Fruit fly (Drosophila melanogaster) whole organism, prepupa: ENCODE data around the gene CG17118.
A peak's percentile ranks its signal among the peaks of the same experiment; 100 is the strongest.

Experiments used
- Blimp-1 ChIP-seq: fragments of 200-800 bp; sonication (Bioruptor generic); optimal IDR thresholded peaks from 3 replicates; lab custom pipeline; 2017; ENCODE audit warnings: missing biosample characterization, missing genetic modification characterization, mild to moderate bottlenecking, moderate library complexity, missing genetic modification reagents
- CG10631 ChIP-seq: fragments of 200-800 bp; sonication (Bioruptor generic); optimal IDR thresholded peaks from 2 replicates; lab custom pipeline; 2016; ENCODE audit warnings: missing biosample characterization, missing genetic modification characterization
- CG10669 ChIP-seq: fragments of 200-800 bp; sonication (Bioruptor generic); optimal IDR thresholded peaks from 3 replicates; lab custom pipeline; 2018; ENCODE audit warnings: missing biosample characterization, mild to moderate bottlenecking, missing genetic modification characterization, moderate library complexity
- CG11294 ChIP-seq: fragments of 200-800 bp; sonication (Bioruptor generic); IDR thresholded peaks from 2 replicates; pipeline ENCODE4 v1.3.6; 2022; ENCODE audit warnings: missing biosample characterization, missing genetic modification characterization
- CG11762 ChIP-seq: fragments of 200-800 bp; sonication (Bioruptor generic); optimal IDR thresholded peaks from 3 replicates; lab custom pipeline; 2016; ENCODE audit warnings: missing biosample characterization, missing genetic modification characterization; ENCODE audit not compliant: insufficient read depth
- CG11902 ChIP-seq: fragments of 200-800 bp; sonication (Bioruptor generic); optimal IDR thresholded peaks from 3 replicates; lab custom pipeline; 2016; ENCODE audit warnings: missing biosample characterization, missing genetic modification characterization
- CG15336 ChIP-seq: fragments of 200-800 bp; sonication (Bioruptor generic); IDR thresholded peaks from 2 replicates; pipeline ENCODE4 v1.3.6; 2022; ENCODE audit warnings: missing biosample characterization, missing genetic modification characterization
- CG1621 ChIP-seq: fragments of 200-800 bp; sonication (Bioruptor generic); optimal IDR thresholded peaks from 3 replicates; lab custom pipeline; 2018; ENCODE audit warnings: missing biosample characterization, mild to moderate bottlenecking, missing genetic modification characterization
- CG3032 ChIP-seq: fragments of 200-800 bp; optimal IDR thresholded peaks from 2 replicates; lab custom pipeline; 2019; ENCODE audit warnings: missing biosample characterization, mild to moderate bottlenecking, missing genetic modification characterization, moderate library complexity
- CG31627 ChIP-seq: fragments of 200-800 bp; sonication (Bioruptor generic); optimal IDR thresholded peaks from 3 replicates; lab custom pipeline; 2016; ENCODE audit warnings: missing biosample characterization, missing genetic modification characterization
- CG32006 ChIP-seq: fragments of 200-800 bp; sonication (Bioruptor generic); optimal IDR thresholded peaks from 3 replicates; lab custom pipeline; 2017; ENCODE audit warnings: missing biosample characterization, mild to moderate bottlenecking, missing genetic modification characterization
- CG3919 ChIP-seq: fragments of 200-800 bp; sonication (Bioruptor generic); optimal IDR thresholded peaks from 3 replicates; lab custom pipeline; 2016; ENCODE audit warnings: missing biosample characterization, missing genetic modification characterization
- CG6163 ChIP-seq: fragments of 200-800 bp; sonication (Bioruptor generic); IDR thresholded peaks from 3 replicates; pipeline ENCODE4 v1.3.6; 2022; ENCODE audit warnings: missing biosample characterization, missing genetic modification characterization
- CG6792 ChIP-seq: fragments of 200-800 bp; sonication (Bioruptor generic); optimal IDR thresholded peaks from 3 replicates; lab custom pipeline; 2016; ENCODE audit warnings: missing biosample characterization, missing genetic modification characterization
- CG6808 ChIP-seq: fragments of 200-800 bp; sonication (Bioruptor generic); optimal IDR thresholded peaks from 3 replicates; lab custom pipeline; 2017; ENCODE audit warnings: missing biosample characterization, missing genetic modification characterization, mild to moderate bottlenecking, moderate library complexity, missing genetic modification reagents
- CG6854 ChIP-seq: fragments of 200-800 bp; sonication (Bioruptor generic); optimal IDR thresholded peaks from 2 replicates; lab custom pipeline; 2017; ENCODE audit warnings: missing biosample characterization, mild to moderate bottlenecking, missing genetic modification characterization
- CG8319 ChIP-seq: fragments of 200-800 bp; sonication (Bioruptor generic); optimal IDR thresholded peaks from 3 replicates; lab custom pipeline; 2016; ENCODE audit warnings: missing biosample characterization, missing genetic modification characterization
- CG8632 ChIP-seq: fragments of 200-800 bp; sonication (Bioruptor generic); optimal IDR thresholded peaks from 3 replicates; lab custom pipeline; 2016; ENCODE audit warnings: missing biosample characterization, missing genetic modification characterization
- CG9139 ChIP-seq: fragments of 200-800 bp; sonication (Bioruptor generic); optimal IDR thresholded peaks from 3 replicates; lab custom pipeline; 2017; ENCODE audit warnings: missing biosample characterization, mild to moderate bottlenecking, missing genetic modification characterization
- Eip75B ChIP-seq: fragments of 200-800 bp; sonication (Bioruptor generic); optimal IDR thresholded peaks from 3 replicates; lab custom pipeline; 2016; ENCODE audit warnings: missing biosample characterization, missing genetic modification characterization
- Eip78C ChIP-seq: fragments of 200-800 bp; sonication (Bioruptor generic); peaks from one replicate; lab custom pipeline; 2016; ENCODE audit warnings: missing biosample characterization, missing genetic modification characterization
- Eip93F ChIP-seq: fragments of 200-800 bp; sonication (Bioruptor generic); optimal IDR thresholded peaks from 2 replicates; lab custom pipeline; 2016; ENCODE audit warnings: missing biosample characterization, mild to moderate bottlenecking, missing genetic modification characterization
- Ets21C ChIP-seq: fragments of 200-800 bp; sonication (Bioruptor generic); optimal IDR thresholded peaks from 3 replicates; lab custom pipeline; 2016; ENCODE audit warnings: missing biosample characterization, missing genetic modification characterization
- Ets96B ChIP-seq: fragments of 200-800 bp; optimal IDR thresholded peaks from 2 replicates; lab custom pipeline; 2019; ENCODE audit warnings: missing biosample characterization, mild to moderate bottlenecking, missing genetic modification characterization, moderate library complexity
- Gug ChIP-seq: fragments of 200-800 bp; sonication (Bioruptor generic); IDR thresholded peaks from 2 replicates; pipeline ENCODE4 v1.3.6; 2022; ENCODE audit warnings: missing biosample characterization, missing genetic modification characterization
- Hr39 ChIP-seq: fragments of 200-800 bp; sonication (Bioruptor generic); optimal IDR thresholded peaks from 2 replicates; lab custom pipeline; 2016; ENCODE audit warnings: missing biosample characterization, missing genetic modification characterization
- Met ChIP-seq: fragments of 200-800 bp; sonication (Bioruptor generic); optimal IDR thresholded peaks from 3 replicates; lab custom pipeline; 2016; ENCODE audit warnings: missing biosample characterization, missing genetic modification characterization
- OdsH ChIP-seq: fragments of 200-800 bp; sonication (Bioruptor generic); optimal IDR thresholded peaks from 3 replicates; lab custom pipeline; 2016; ENCODE audit warnings: missing biosample characterization, missing genetic modification characterization
- Smox ChIP-seq: fragments of 200-800 bp; sonication (Bioruptor generic); optimal IDR thresholded peaks from 3 replicates; lab custom pipeline; 2016; ENCODE audit warnings: missing biosample characterization, missing genetic modification characterization
- Sox102F ChIP-seq: fragments of 200-800 bp; sonication (Bioruptor generic); optimal IDR thresholded peaks from 2 replicates; lab custom pipeline; 2016; ENCODE audit warnings: missing biosample characterization, mild to moderate bottlenecking, missing genetic modification characterization
- Sox14 ChIP-seq: fragments of 200-800 bp; sonication (Bioruptor generic); optimal IDR thresholded peaks from 3 replicates; lab custom pipeline; 2016; ENCODE audit warnings: missing biosample characterization, missing genetic modification characterization
- Sox15 ChIP-seq: fragments of 200-800 bp; sonication (Bioruptor generic); optimal IDR thresholded peaks from 3 replicates; lab custom pipeline; 2016; ENCODE audit warnings: missing biosample characterization, missing genetic modification characterization
- cyc ChIP-seq: fragments of 200-800 bp; sonication (Bioruptor generic); optimal IDR thresholded peaks from 3 replicates; lab custom pipeline; 2016; ENCODE audit warnings: missing biosample characterization, missing genetic modification characterization
- dac ChIP-seq: fragments of 200-800 bp; sonication (Bioruptor generic); optimal IDR thresholded peaks from 2 replicates; lab custom pipeline; 2017; ENCODE audit warnings: missing biosample characterization, mild to moderate bottlenecking, missing genetic modification characterization
- dsx ChIP-seq: fragments of 200-800 bp; optimal IDR thresholded peaks from 3 replicates; lab custom pipeline; 2019; ENCODE audit warnings: missing biosample characterization, mild to moderate bottlenecking, missing genetic modification characterization, moderate library complexity; ENCODE audit not compliant: poor library complexity, severe bottlenecking
- eg ChIP-seq: fragments of 200-800 bp; sonication (Bioruptor generic); IDR thresholded peaks from 3 replicates; pipeline ENCODE4 v1.3.6; 2022; ENCODE audit warnings: missing biosample characterization, missing genetic modification characterization
- esn ChIP-seq: fragments of 200-800 bp; sonication (Bioruptor generic); optimal IDR thresholded peaks from 2 replicates; lab custom pipeline; 2016; ENCODE audit warnings: missing biosample characterization, mild to moderate bottlenecking, missing genetic modification characterization, moderate library complexity
- fd59A ChIP-seq: fragments of 200-800 bp; sonication (Bioruptor generic); optimal IDR thresholded peaks from 2 replicates; lab custom pipeline; 2017; ENCODE audit warnings: missing biosample characterization, mild to moderate bottlenecking, missing genetic modification characterization, missing genetic modification reagents
- fd85E ChIP-seq: fragments of 200-800 bp; sonication (Bioruptor generic); optimal IDR thresholded peaks from 3 replicates; lab custom pipeline; 2016; ENCODE audit warnings: missing biosample characterization, missing genetic modification characterization
- fkh ChIP-seq: fragments of 200-800 bp; sonication (Bioruptor generic); optimal IDR thresholded peaks from 3 replicates; lab custom pipeline; 2017; ENCODE audit warnings: missing biosample characterization, mild to moderate bottlenecking, missing genetic modification characterization, moderate library complexity
- lz ChIP-seq: fragments of 200-800 bp; sonication (Bioruptor generic); optimal IDR thresholded peaks from 3 replicates; lab custom pipeline; 2016; ENCODE audit warnings: missing biosample characterization, missing genetic modification characterization
- net ChIP-seq: fragments of 200-800 bp; sonication (Bioruptor generic); optimal IDR thresholded peaks from 3 replicates; lab custom pipeline; 2016; ENCODE audit warnings: missing biosample characterization, missing genetic modification characterization
- salr ChIP-seq, 2 experiments: fragments of 200-800 bp; sonication (Bioruptor generic); optimal IDR thresholded peaks; 3 replicates each; lab custom pipeline; 2016 to 2018; ENCODE audit warnings: missing biosample characterization in 2 of 2, missing genetic modification characterization in 2 of 2, mild to moderate bottlenecking in 1 of 2
- ss ChIP-seq, 2 experiments: fragments of 200-800 bp; sonication (Bioruptor generic); optimal IDR thresholded peaks; 2 replicates in 1 of 2; 3 replicates in 1 of 2; lab custom pipeline; 2017 to 2018; ENCODE audit warnings: mild to moderate bottlenecking in 2 of 2, missing biosample characterization in 2 of 2, missing genetic modification characterization in 2 of 2, moderate library complexity in 1 of 2
- topi ChIP-seq: fragments of 200-800 bp; sonication (Bioruptor generic); optimal IDR thresholded peaks from 3 replicates; lab custom pipeline; 2016; ENCODE audit warnings: missing biosample characterization, missing genetic modification characterization
- vri ChIP-seq: fragments of 200-800 bp; sonication (Bioruptor generic); optimal IDR thresholded peaks from 3 replicates; lab custom pipeline; 2016; ENCODE audit warnings: missing biosample characterization, mild to moderate bottlenecking, missing genetic modification characterization

CG17118 gene

DNA sequence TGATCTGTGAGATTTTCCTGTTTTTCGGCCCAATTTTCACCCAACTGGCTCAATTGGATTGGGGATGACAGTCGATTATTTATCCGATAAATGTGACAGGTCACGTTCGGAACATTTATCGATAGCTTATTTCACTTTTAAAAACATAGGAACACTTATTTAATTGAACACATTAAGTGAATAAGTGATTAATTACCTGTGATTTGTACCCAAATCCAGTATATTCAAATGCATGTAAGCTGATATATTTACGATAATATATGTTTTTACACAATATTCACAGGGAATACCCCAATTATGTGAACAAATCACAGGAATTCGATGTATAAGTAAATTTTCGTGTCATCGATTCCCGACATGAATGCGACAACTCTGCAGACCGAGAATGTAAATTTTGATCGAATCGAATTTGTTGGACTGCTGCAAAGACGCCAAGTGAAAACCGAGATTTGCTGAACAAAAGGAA lies 2.3 kb downstream of the CG17118 start, which contains the start of the genes EMC3 and Dpy-30L1 (continued):
- TF ChIP-seq CG8632 (GFP tag; lab: Kevin White, UChicago) (no peak), Hr39 (GFP tag; lab: Kevin White, UChicago) (peak; percentile 51), CG11902 (GFP tag; lab: Kevin White, UChicago) (no peak), Smox (GFP tag; lab: Kevin White, UChicago) (peak; percentile 35), topi (peak; percentile 50), CG1621 (tag; lab: Kevin White, UChicago) (no peak), CG32006 (GFP tag; lab: Kevin White, UChicago) (no peak), dsx (GFP tag; lab: Kevin White, UChicago) (no peak), fd59A (no peak), Eip78C (GFP tag; lab: Kevin White, UChicago) (peak; percentile 81), Sox102F (GFP tag; lab: Kevin White, UChicago) (no peak), CG11294 (GFP tag; lab: Robert Waterston, UW) (no peak), CG3919 (GFP tag; lab: Kevin White, UChicago) (no peak), fkh (no peak), vri (GFP tag; lab: Kevin White, UChicago) (no peak), CG6808 (GFP tag; lab: Kevin White, UChicago) (no peak), fd85E (no peak), CG10631 (GFP tag; lab: Kevin White, UChicago) (no peak), OdsH (GFP tag; lab: Kevin White, UChicago) (no peak), net (GFP tag; lab: Kevin White, UChicago) (no peak), esn (GFP tag; lab: Kevin White, UChicago) (peak; percentile 66), CG9139 (GFP tag; lab: Kevin White, UChicago) (no peak), Eip93F (no peak), salr (GFP tag; optimal IDR thresholded peaks at IDR 0.05; lab: Kevin White, UChicago) (no peak), ss (GFP tag; optimal IDR thresholded peaks at IDR 0.05; lab: Kevin White, UChicago) (no peak), Ets21C (GFP tag; lab: Kevin White, UChicago) (peak; percentile 46), CG8319 (GFP tag; lab: Kevin White, UChicago) (no peak), Sox14 (GFP tag; lab: Kevin White, UChicago) (peak; percentile 35), CG10669 (GFP tag; lab: Kevin White, UChicago) (no peak), Eip75B (GFP tag; lab: Kevin White, UChicago) (peak; percentile 47)

DNA sequence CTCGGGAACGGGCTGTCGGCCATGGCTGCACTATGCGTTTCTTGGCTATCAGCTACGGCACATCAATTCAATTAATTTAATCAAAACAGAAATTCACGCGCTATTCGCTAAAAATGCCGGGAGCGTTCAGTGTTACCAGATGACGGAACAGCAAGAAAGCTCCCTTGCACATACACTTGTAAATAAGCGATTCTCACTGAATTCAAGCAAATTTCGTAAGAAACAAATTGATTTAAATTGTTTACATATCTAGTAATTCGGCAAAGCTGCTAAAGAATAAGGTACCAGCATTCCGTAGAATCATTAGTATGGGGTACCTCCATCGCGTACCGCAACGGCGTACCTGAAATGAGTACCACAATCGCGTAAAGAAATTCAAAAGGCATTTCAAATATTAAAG lies 5.9 kb downstream of the CG17118 start, which contains the start of gene Nup107:
Gene Nup107 (minus strand): TSS at position 149 of the 400 bp plus-strand sequence.
- no peak for TF ChIP-seq Eip75B (GFP tag; lab: Kevin White, UChicago)
- TF ChIP-seq Gug (GFP tag; lab: Robert Waterston, UW) = no peak
- no peak for TF ChIP-seq Eip93F
- TF ChIP-seq dsx (GFP tag; lab: Kevin White, UChicago) = no peak
- no peak for TF ChIP-seq CG9139 (GFP tag; lab: Kevin White, UChicago)
- TF ChIP-seq Hr39 (GFP tag; lab: Kevin White, UChicago) = no peak
- no peak for TF ChIP-seq Sox102F (GFP tag; lab: Kevin White, UChicago)
- no peak for TF ChIP-seq Smox (GFP tag; lab: Kevin White, UChicago)
- no peak for TF ChIP-seq dac (GFP tag; lab: Kevin White, UChicago)
- no peak for TF ChIP-seq Ets96B (tag; lab: Kevin White, UChicago)
- no peak for TF ChIP-seq CG15336 (GFP tag; lab: Robert Waterston, UW)
- no peak for TF ChIP-seq CG11762 (GFP tag; lab: Kevin White, UChicago)
- no peak for TF ChIP-seq CG11902 (GFP tag; lab: Kevin White, UChicago)
- TF ChIP-seq net (GFP tag; lab: Kevin White, UChicago) = no peak
- no peak for TF ChIP-seq CG11294 (GFP tag; lab: Robert Waterston, UW)
- peak; percentile 52 for TF ChIP-seq Eip78C (GFP tag; lab: Kevin White, UChicago)
- TF ChIP-seq CG6792 (GFP tag; lab: Kevin White, UChicago) = no peak
- peak; percentile 10 for TF ChIP-seq cyc (GFP tag; lab: Kevin White, UChicago)
- TF ChIP-seq esn (GFP tag; lab: Kevin White, UChicago) = no peak
- TF ChIP-seq CG8632 (GFP tag; lab: Kevin White, UChicago) = no peak
- TF ChIP-seq CG31627 = peak; percentile 1
- TF ChIP-seq CG1621 (tag; lab: Kevin White, UChicago) = no peak
- TF ChIP-seq CG10669 (GFP tag; lab: Kevin White, UChicago) = no peak
- TF ChIP-seq eg (GFP tag; lab: Robert Waterston, UW) = no peak
- no peak for TF ChIP-seq vri (GFP tag; lab: Kevin White, UChicago)
- TF ChIP-seq CG10631 (GFP tag; lab: Kevin White, UChicago) = no peak
- no peak for TF ChIP-seq CG6854 (GFP tag; lab: Kevin White, UChicago)
- no peak for TF ChIP-seq CG6808 (GFP tag; lab: Kevin White, UChicago)
- no peak for TF ChIP-seq CG8319 (GFP tag; lab: Kevin White, UChicago)
- TF ChIP-seq Blimp-1 (GFP tag; lab: Kevin White, UChicago) = no peak
- TF ChIP-seq lz (GFP tag; lab: Kevin White, UChicago) = peak; percentile 7
- no peak for TF ChIP-seq CG3919 (GFP tag; lab: Kevin White, UChicago)
- peak; percentile 19 for TF ChIP-seq CG3032 (tag; lab: Kevin White, UChicago)
- no peak for TF ChIP-seq fd85E
- TF ChIP-seq Sox15 (GFP tag; lab: Kevin White, UChicago) = no peak
- no peak for TF ChIP-seq Met
- no peak for TF ChIP-seq salr (GFP tag; optimal IDR thresholded peaks at IDR 0.05; lab: Kevin White, UChicago)
- TF ChIP-seq CG6163 (GFP tag; lab: Robert Waterston, UW) = 0 out of 3 replicates have a peak, but pooled peaks have one; percentile 11
